Worm (Caenorhabditis elegans): ENCODE data around the gene sptl-1.

Gene sptl-1

DNA sequence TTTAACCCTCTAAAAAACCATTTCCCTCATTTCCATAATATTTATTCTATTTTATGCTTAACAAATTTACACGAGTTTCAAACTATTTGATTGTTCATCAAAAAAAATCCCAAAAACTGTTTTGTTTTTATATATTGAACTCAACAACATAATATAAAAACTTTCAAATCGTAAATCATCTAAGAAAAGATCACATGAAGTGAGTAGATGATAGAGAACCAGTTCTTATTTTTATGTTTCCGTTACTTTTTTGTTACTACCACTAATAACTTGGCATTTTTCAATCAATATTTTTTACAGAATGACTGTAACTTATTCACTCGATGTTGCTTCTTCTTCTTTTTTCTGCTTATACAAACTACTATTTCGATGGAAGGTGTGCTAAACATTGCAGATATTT lies 38.8 kb upstream of the sptl-1 start, which contains the start of gene best-3:
best-3 (plus strand) TSS at position 301 of the 400 bp plus-strand sequence.
- TF ChIP-seq F55B11.4 (tag; optimal IDR thresholded peaks at IDR 0.05; ENCODE audit: borderline replicate concordance, insufficient read depth) (no peak), ceh-100 (GFP tag; IDR thresholded peaks at IDR 0.05) (no peak), ztf-18 (tag; optimal IDR thresholded peaks at IDR 0.05) (no peak), bed-1 (GFP tag; IDR thresholded peaks at IDR 0.05) (no peak), Y53G8AR.9 (GFP tag; conservative IDR thresholded peaks at IDR 0.05) (no peak), attf-3 (GFP tag; conservative IDR thresholded peaks at IDR 0.05) (no peak), K12H6.12 (tag; optimal IDR thresholded peaks at IDR 0.05) (no peak), zim-3 (tag; optimal IDR thresholded peaks at IDR 0.05) (no peak), dox-1 (GFP tag; IDR thresholded peaks at IDR 0.05) (no peak), tlf-1 (GFP tag; optimal IDR thresholded peaks at IDR 0.05) (no peak), hrde-1 (tag; optimal IDR thresholded peaks at IDR 0.05; ENCODE audit: borderline replicate concordance) (no peak), ztf-28 (GFP tag; IDR thresholded peaks at IDR 0.05) (no peak), lin-35 (GFP tag; optimal IDR thresholded peaks at IDR 0.05) (no peak), rcor-1 (GFP tag; IDR thresholded peaks at IDR 0.05) (no peak), let-607 (tag; optimal IDR thresholded peaks at IDR 0.05) (no peak)

DNA sequence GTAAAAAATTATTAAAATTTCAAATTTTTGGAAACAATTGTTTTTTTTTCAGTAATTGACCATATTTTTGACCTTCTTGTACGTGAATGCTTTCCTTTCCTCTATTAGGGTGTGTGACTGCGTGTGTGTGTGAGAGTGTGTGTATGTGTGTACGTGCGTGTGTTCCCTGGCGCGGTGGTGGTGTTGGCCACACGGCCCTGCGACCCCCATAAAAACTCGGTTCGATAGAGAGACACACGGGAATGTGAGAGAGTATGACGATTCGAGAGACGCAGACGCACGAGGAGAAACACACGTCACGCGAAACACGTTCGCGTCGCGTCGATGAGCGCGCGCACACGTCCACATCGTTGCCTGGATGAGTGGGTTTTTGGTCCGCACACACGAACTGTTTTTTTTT lies 32.7 kb upstream of the sptl-1 start:
- TF ChIP-seq somi-1 (GFP tag; optimal IDR thresholded peaks at IDR 0.05) (peak; percentile 17), nfyb-1 (GFP tag; IDR thresholded peaks at IDR 0.05) (peak; percentile 44), aptf-3 (GFP tag; IDR thresholded peaks at IDR 0.05) (no peak), nhr-80 (tag; optimal IDR thresholded peaks at IDR 0.05) (peak; percentile 83), ceh-58 (GFP tag; IDR thresholded peaks at IDR 0.05) (no peak), hrde-1 (tag; optimal IDR thresholded peaks at IDR 0.05; ENCODE audit: borderline replicate concordance) (no peak), C06A6.2 (GFP tag; conservative IDR thresholded peaks at IDR 0.05) (0 out of 2 replicates have a peak, but pooled peaks have one; percentile 36), snpc-1.3 (tag; optimal IDR thresholded peaks at IDR 0.05; ENCODE audit: insufficient read depth) (no peak), ets-4 (GFP tag; optimal IDR thresholded peaks at IDR 0.05) (no peak), snpc-1.1 (tag; optimal IDR thresholded peaks at IDR 0.05; ENCODE audit: insufficient read depth) (no peak), attf-5 (GFP tag; optimal IDR thresholded peaks at IDR 0.05) (peak; percentile 93), ztf-28 (GFP tag; IDR thresholded peaks at IDR 0.05) (no peak), K12H6.12 (tag; optimal IDR thresholded peaks at IDR 0.05) (peak; percentile 73), let-607 (tag; optimal IDR thresholded peaks at IDR 0.05) (peak; percentile 89 to 93), hmg-1.2 (GFP tag; IDR thresholded peaks at IDR 0.05) (peak; percentile 96), let-526 (GFP tag; IDR thresholded peaks at IDR 0.05) (peak; percentile 58; the same call in 1 of the 2 replicates), F23B12.7 (tag; optimal IDR thresholded peaks at IDR 0.05; ENCODE audit: insufficient read depth) (peak; percentile 46), snpc-4 (GFP tag; optimal IDR thresholded peaks at IDR 0.05) (no peak), snpc-4 (tag; optimal IDR thresholded peaks at IDR 0.05) (peak in 1 of 4 experiments; percentile 40), F10E7.11 (tag; optimal IDR thresholded peaks at IDR 0.05) (no peak), B0261.1 (tag; optimal IDR thresholded peaks at IDR 0.05) (no peak), lin-35 (GFP tag; optimal IDR thresholded peaks at IDR 0.05) (peak in 1 of 3 experiments; percentile 41), ama-1 (optimal IDR thresholded peaks at IDR 0.05) (no peak), ama-1 (GFP tag; optimal IDR thresholded peaks at IDR 0.05) (no peak), rcor-1 (GFP tag; IDR thresholded peaks at IDR 0.05) (0 out of 2 replicates have a peak, but pooled peaks have one; percentile 20), lin-54 (GFP tag; optimal IDR thresholded peaks at IDR 0.05) (no peak), ztf-3 (GFP tag; optimal IDR thresholded peaks at IDR 0.05) (peak; percentile 16), madf-8 (GFP tag; conservative IDR thresholded peaks at IDR 0.05) (no peak), cebp-1 (GFP tag; IDR thresholded peaks at IDR 0.05) (peak; percentile 55; the same call in 1 of the 2 replicates), cebp-1 (tag; optimal IDR thresholded peaks at IDR 0.05) (no peak), B0336.3 (GFP tag; IDR thresholded peaks at IDR 0.05) (peak; percentile 55; the same call in 1 of the 2 replicates), hsf-1 (GFP tag; IDR thresholded peaks at IDR 0.05) (no peak), pbrm-1 (GFP tag; IDR thresholded peaks at IDR 0.05) (peak; percentile 42; the same call in 1 of the 2 replicates), mcd-1 (GFP tag; IDR thresholded peaks at IDR 0.05) (peak; percentile 67), attf-3 (GFP tag; conservative IDR thresholded peaks at IDR 0.05) (no peak), mel-28 (tag; optimal IDR thresholded peaks at IDR 0.05; ENCODE audit: borderline replicate concordance) (no peak), F55B11.4 (tag; optimal IDR thresholded peaks at IDR 0.05; ENCODE audit: borderline replicate concordance, insufficient read depth) (no peak), zfh-2 (GFP tag; conservative IDR thresholded peaks at IDR 0.05) (no peak; the same call in none of the 2 replicates)

All from whole organism, young adult.